Worm (Caenorhabditis elegans) whole organism, L1 larva: ENCODE measurements around the gene cpb-2.

ENCODE experiments used
- C16A3.4 ChIP-seq: fragments of 150-350 bp; optimal IDR thresholded peaks from 2 replicates; lab custom pipeline; 2014; ENCODE audit warnings: missing biosample characterization, missing genetic modification characterization
- F16B12.6 ChIP-seq: fragments of 150-350 bp; optimal IDR thresholded peaks from 2 replicates; lab custom pipeline; 2014; ENCODE audit warnings: missing biosample characterization, missing genetic modification characterization
- ama-1 ChIP-seq: fragments of 150-350 bp; optimal IDR thresholded peaks from 2 replicates; lab custom pipeline; 2014
- blmp-1 ChIP-seq: fragments of 150-350 bp; optimal IDR thresholded peaks from 2 replicates; lab custom pipeline; 2014; ENCODE audit warnings: missing biosample characterization, missing genetic modification characterization
- ceh-82 ChIP-seq, 3 experiments: fragments of 150-350 bp in 1 of 3; sonication (generic microtip) in 2 of 3; optimal IDR thresholded peaks; 2 replicates each; lab custom pipeline; 2014 to 2017; ENCODE audit warnings: missing biosample characterization in 3 of 3, missing genetic modification characterization in 3 of 3
- ceh-90 ChIP-seq: sonication (generic microtip); optimal IDR thresholded peaks from 2 replicates; lab custom pipeline; 2016; ENCODE audit warnings: missing genetic modification characterization, missing compliant biosample characterization
- ces-1 ChIP-seq: fragments of 150-350 bp; optimal IDR thresholded peaks from 2 replicates; lab custom pipeline; 2014; ENCODE audit warnings: missing biosample characterization, missing genetic modification reagents, missing genetic modification characterization
- efl-1 ChIP-seq, 4 experiments: fragments of 150-350 bp; optimal IDR thresholded peaks in 3 of 4; peaks in 1 of 4; 1 replicate in 1 of 4; 2 replicates in 3 of 4; lab custom pipeline; 2014; ENCODE audit warnings: missing biosample characterization in 2 of 4, missing genetic modification characterization in 2 of 4, missing genetic modification reagents in 2 of 4
- egl-13 ChIP-seq: sonication (generic microtip); optimal IDR thresholded peaks from 2 replicates; lab custom pipeline; 2016; ENCODE audit warnings: missing genotype, missing genetic modification reagents, missing genetic modification characterization, missing compliant biosample characterization
- egl-27 ChIP-seq, 2 experiments: fragments of 150-350 bp in 1 of 2; sonication (generic microtip); optimal IDR thresholded peaks; 3 replicates each; lab custom pipeline; 2017 to 2018; ENCODE audit warnings: missing biosample characterization in 2 of 2, missing genetic modification characterization in 2 of 2, missing genetic modification reagents in 2 of 2
- elt-3 ChIP-seq, 6 experiments: fragments of 150-350 bp in 1 of 6; sonication (generic microtip); optimal IDR thresholded peaks; 2 replicates each; lab custom pipeline; 2017 to 2018; ENCODE audit warnings: missing biosample characterization in 6 of 6, missing genetic modification characterization in 6 of 6, inconsistent platforms in 1 of 6
- ets-5 ChIP-seq: fragments of 200-800 bp; sonication (Bioruptor generic); IDR thresholded peaks from 2 replicates; pipeline ENCODE4 v1.3.6; 2022; ENCODE audit warnings: missing genetic modification characterization, missing compliant biosample characterization
- fkh-4 ChIP-seq: sonication (generic microtip); optimal IDR thresholded peaks from 2 replicates; lab custom pipeline; 2016; ENCODE audit warnings: missing compliant biosample characterization, missing genetic modification characterization, borderline replicate concordance
- fkh-8 ChIP-seq: sonication (generic microtip); optimal IDR thresholded peaks from 2 replicates; lab custom pipeline; 2016; ENCODE audit warnings: mild to moderate bottlenecking, missing genetic modification characterization, missing compliant biosample characterization
- fos-1 ChIP-seq: fragments of 150-350 bp; optimal IDR thresholded peaks from 2 replicates; lab custom pipeline; 2014; ENCODE audit warnings: missing biosample characterization, missing genetic modification characterization
- irx-1 ChIP-seq: sonication (generic microtip); optimal IDR thresholded peaks from 2 replicates; lab custom pipeline; 2016; ENCODE audit warnings: missing genetic modification characterization, missing compliant biosample characterization
- isw-1 ChIP-seq: fragments of 200-800 bp; sonication (Bioruptor generic); IDR thresholded peaks from 2 replicates; pipeline ENCODE4 v1.3.6; 2022; ENCODE audit warnings: missing genetic modification characterization, missing compliant biosample characterization
- lin-14 ChIP-seq: fragments of 200-800 bp; sonication (Bioruptor generic); optimal IDR thresholded peaks from 2 replicates; lab custom pipeline; 2018; ENCODE audit warnings: mild to moderate bottlenecking, missing genetic modification characterization, moderate library complexity, missing compliant biosample characterization
- lin-35 ChIP-seq, 2 experiments: fragments of 150-350 bp; optimal IDR thresholded peaks; 2 replicates each; lab custom pipeline; 2014; ENCODE audit warnings: missing biosample characterization in 2 of 2, missing genetic modification characterization in 2 of 2, missing genetic modification reagents in 2 of 2
- lin-39 ChIP-seq: fragments of 150-350 bp; optimal IDR thresholded peaks from 2 replicates; lab custom pipeline; 2014; ENCODE audit warnings: missing biosample characterization, missing genetic modification reagents, missing genetic modification characterization
- mab-9 ChIP-seq: fragments of 200-800 bp; sonication (Bioruptor generic); IDR thresholded peaks from 2 replicates; pipeline ENCODE4 v1.3.6; 2022; ENCODE audit warnings: missing genetic modification reagents, missing genetic modification characterization, missing compliant biosample characterization
- mdl-1 ChIP-seq, 2 experiments: fragments of 150-350 bp; optimal IDR thresholded peaks; 2 replicates each; lab custom pipeline; 2014 to 2017; ENCODE audit warnings: missing biosample characterization in 2 of 2, missing genetic modification characterization in 2 of 2, inconsistent platforms in 1 of 2
- mef-2 ChIP-seq: fragments of 150-350 bp; optimal IDR thresholded peaks from 2 replicates; lab custom pipeline; 2014; ENCODE audit warnings: missing biosample characterization, missing genetic modification characterization
- nhr-12 ChIP-seq: sonication (generic microtip); optimal IDR thresholded peaks from 2 replicates; lab custom pipeline; 2017; ENCODE audit warnings: missing biosample characterization, missing genetic modification characterization
- nhr-19 ChIP-seq: fragments of 200-800 bp; sonication (Bioruptor generic); conservative IDR thresholded peaks from 2 replicates; pipeline ENCODE4 v1.3.6; 2022; ENCODE audit warnings: missing genetic modification characterization, missing compliant biosample characterization
- nhr-237 ChIP-seq: fragments of 150-350 bp; optimal IDR thresholded peaks from 2 replicates; lab custom pipeline; 2014; ENCODE audit warnings: missing biosample characterization, missing genetic modification characterization
- nhr-47 ChIP-seq: sonication (generic microtip); optimal IDR thresholded peaks from 2 replicates; lab custom pipeline; 2016; ENCODE audit warnings: mild to moderate bottlenecking, missing genetic modification characterization, moderate library complexity, missing compliant biosample characterization
- nhr-71 ChIP-seq: sonication (generic microtip); optimal IDR thresholded peaks from 2 replicates; lab custom pipeline; 2016; ENCODE audit warnings: mild to moderate bottlenecking, missing genetic modification characterization, moderate library complexity, missing compliant biosample characterization
- nhr-77 ChIP-seq: fragments of 150-350 bp; optimal IDR thresholded peaks from 2 replicates; lab custom pipeline; 2014; ENCODE audit warnings: missing biosample characterization, missing genetic modification characterization
- nhr-84 ChIP-seq: sonication (generic microtip); optimal IDR thresholded peaks from 2 replicates; lab custom pipeline; 2017; ENCODE audit warnings: missing biosample characterization, missing genetic modification characterization
- rnt-1 ChIP-seq: sonication (generic microtip); optimal IDR thresholded peaks from 2 replicates; lab custom pipeline; 2016; ENCODE audit warnings: mild to moderate bottlenecking, missing genetic modification characterization, moderate library complexity, missing compliant biosample characterization
- snpc-4 ChIP-seq: fragments of 150-350 bp; optimal IDR thresholded peaks from 2 replicates; lab custom pipeline; 2014; ENCODE audit warnings: missing biosample characterization, missing genetic modification characterization
- snu-23 ChIP-seq: sonication (generic microtip); optimal IDR thresholded peaks from 2 replicates; lab custom pipeline; 2016; ENCODE audit warnings: missing genetic modification characterization, missing compliant biosample characterization
- sox-4 ChIP-seq: sonication (generic microtip); optimal IDR thresholded peaks from 2 replicates; lab custom pipeline; 2016; ENCODE audit warnings: missing genetic modification characterization, missing compliant biosample characterization
- swsn-7 ChIP-seq: sonication (generic microtip); optimal IDR thresholded peaks from 2 replicates; lab custom pipeline; 2016; ENCODE audit warnings: missing genetic modification characterization, missing compliant biosample characterization
- unc-130 ChIP-seq: fragments of 150-350 bp; optimal IDR thresholded peaks from 2 replicates; lab custom pipeline; 2017; ENCODE audit warnings: missing biosample characterization, missing genetic modification characterization, inconsistent platforms
- unc-30 ChIP-seq: sonication (generic microtip); optimal IDR thresholded peaks from 2 replicates; lab custom pipeline; 2017; ENCODE audit warnings: missing biosample characterization, missing genetic modification characterization
- unc-62 ChIP-seq: fragments of 150-350 bp; optimal IDR thresholded peaks from 2 replicates; lab custom pipeline; 2014; ENCODE audit warnings: missing biosample characterization, missing genetic modification reagents, missing genetic modification characterization
- zag-1 ChIP-seq: fragments of 150-350 bp; optimal IDR thresholded peaks from 2 replicates; lab custom pipeline; 2014; ENCODE audit warnings: missing biosample characterization, missing genetic modification characterization
- zip-4 ChIP-seq: fragments of 200-800 bp; sonication (Bioruptor generic); optimal IDR thresholded peaks from 2 replicates; lab custom pipeline; 2018; ENCODE audit warnings: mild to moderate bottlenecking, missing genetic modification characterization, moderate library complexity, missing compliant biosample characterization

Gene cpb-2

ce11 chrII:6168714-6169113 is 23.9 kb upstream of the cpb-2 start:
- TF ChIP-seq mef-2 (tag; lab: Kevin White, UChicago) = no peak
- no peak for TF ChIP-seq nhr-19
- TF ChIP-seq egl-27 (tag; optimal IDR thresholded peaks at IDR 0.05; lab: Kevin White, UChicago) = no peak
- TF ChIP-seq ces-1 (GFP tag; lab: Kevin White, UChicago) = no peak
- TF ChIP-seq fkh-8 = no peak
- TF ChIP-seq unc-62 = no peak
- no peak for TF ChIP-seq isw-1 (GFP tag; lab: Robert Waterston, UW)
- no peak for TF ChIP-seq elt-3 (tag; optimal IDR thresholded peaks at IDR 0.05; lab: Kevin White, UChicago)
- no peak for TF ChIP-seq ama-1 (lab: Kevin White, UChicago)
- TF ChIP-seq F16B12.6 (tag; lab: Kevin White, UChicago) = no peak
- TF ChIP-seq swsn-7 (tag; lab: Kevin White, UChicago) = no peak
- no peak for TF ChIP-seq nhr-237 (tag; lab: Kevin White, UChicago)
- no peak for TF ChIP-seq fkh-4 (tag; lab: Kevin White, UChicago)
- no peak for TF ChIP-seq egl-13 (tag; lab: Kevin White, UChicago)
- no peak for TF ChIP-seq unc-30 (tag; lab: Kevin White, UChicago)
- TF ChIP-seq mab-9 = no peak

ce11 chrII:6169156-6169555 is 23.4 kb upstream of the cpb-2 start, which contains the start of gene hst-3.1:
Gene hst-3.1, minus strand, starts transcription at chrII:6169256.
- no peak for TF ChIP-seq mdl-1 (tag; optimal IDR thresholded peaks at IDR 0.05; lab: Kevin White, UChicago)
- TF ChIP-seq isw-1 (GFP tag; lab: Robert Waterston, UW) = no peak
- no peak for TF ChIP-seq zip-4 (GFP tag; lab: Kevin White, UChicago)
- TF ChIP-seq nhr-12 = no peak
- TF ChIP-seq nhr-77 (tag; lab: Kevin White, UChicago) = no peak
- no peak for TF ChIP-seq snpc-4 (tag; lab: Kevin White, UChicago)
- no peak for TF ChIP-seq C16A3.4 (tag; lab: Kevin White, UChicago)
- no peak for TF ChIP-seq sox-4 (tag; lab: Kevin White, UChicago)
- no peak for TF ChIP-seq ama-1 (lab: Kevin White, UChicago)
- TF ChIP-seq nhr-84 = no peak
- TF ChIP-seq zag-1 (tag; lab: Kevin White, UChicago) = no peak
- TF ChIP-seq lin-39 (tag; lab: Kevin White, UChicago) = no peak
- no peak for TF ChIP-seq unc-30 (tag; lab: Kevin White, UChicago)
- no peak for TF ChIP-seq unc-62

ce11 chrII:6170236-6170635 is 22.3 kb upstream of the cpb-2 start:
- no peak for TF ChIP-seq fos-1
- TF ChIP-seq efl-1 (optimal IDR thresholded peaks at IDR 0.05; lab: Kevin White, UChicago) = no peak
- peak in 1 of 2 experiments; percentile 29 for TF ChIP-seq efl-1 (GFP tag; optimal IDR thresholded peaks at IDR 0.05 in 1 of 2; lab: Kevin White, UChicago)
- TF ChIP-seq lin-14 (GFP tag; lab: Kevin White, UChicago) = peak; percentile 68
- peak; percentile 25 for TF ChIP-seq rnt-1 (tag; lab: Kevin White, UChicago)
- no peak for TF ChIP-seq ets-5
- no peak for TF ChIP-seq unc-62
- TF ChIP-seq unc-130 (tag; lab: Kevin White, UChicago) = peak; percentile 3

DNA sequence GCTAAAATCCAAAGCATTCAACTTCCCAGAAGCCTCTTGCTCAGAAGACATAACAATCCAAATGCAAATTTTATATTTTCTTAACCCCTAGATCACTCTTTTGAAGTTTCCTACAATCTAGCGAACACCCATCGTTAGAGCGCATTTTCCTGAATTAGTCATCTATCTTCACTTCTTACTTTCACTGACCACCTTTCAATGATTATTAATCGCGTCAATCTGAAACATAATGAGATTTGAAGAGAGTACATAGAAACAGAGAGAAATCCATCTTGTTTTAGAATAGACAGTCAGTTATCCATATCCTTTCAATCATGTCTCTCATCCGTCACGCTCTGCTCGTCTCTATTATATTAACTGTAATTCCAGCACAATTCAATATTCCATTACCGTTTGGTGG is 21.4 kb upstream of the cpb-2 start, which contains the start of gene F40H3.3:
TSS of gene F40H3.3 (plus strand) at position 280 of the 400 bp plus-strand sequence.
- TF ChIP-seq isw-1 (GFP tag; lab: Robert Waterston, UW) = no peak
- no peak for TF ChIP-seq nhr-77 (tag; lab: Kevin White, UChicago)
- no peak for TF ChIP-seq nhr-71 (tag; lab: Kevin White, UChicago)
- TF ChIP-seq efl-1 (optimal IDR thresholded peaks at IDR 0.05; lab: Kevin White, UChicago) = no peak
- peak in 1 of 2 experiments; percentile 41 for TF ChIP-seq efl-1 (GFP tag; optimal IDR thresholded peaks at IDR 0.05 in 1 of 2; lab: Kevin White, UChicago)
- TF ChIP-seq elt-3 (tag; optimal IDR thresholded peaks at IDR 0.05; lab: Kevin White, UChicago) = no peak
- no peak for TF ChIP-seq nhr-19
- no peak for TF ChIP-seq ceh-82 (tag; optimal IDR thresholded peaks at IDR 0.05; lab: Kevin White, UChicago)
- no peak for TF ChIP-seq snu-23 (GFP tag; lab: Kevin White, UChicago)
- no peak for TF ChIP-seq nhr-47
- TF ChIP-seq blmp-1 (tag; lab: Kevin White, UChicago) = peak; percentile 63
- no peak for TF ChIP-seq ceh-90 (tag; lab: Kevin White, UChicago)
- TF ChIP-seq irx-1 (tag; lab: Kevin White, UChicago) = no peak
- no peak for TF ChIP-seq lin-35 (GFP tag; optimal IDR thresholded peaks at IDR 0.05; lab: Kevin White, UChicago)
